Worm (Caenorhabditis elegans): ENCODE data around the gene znfx-1.

DNA sequence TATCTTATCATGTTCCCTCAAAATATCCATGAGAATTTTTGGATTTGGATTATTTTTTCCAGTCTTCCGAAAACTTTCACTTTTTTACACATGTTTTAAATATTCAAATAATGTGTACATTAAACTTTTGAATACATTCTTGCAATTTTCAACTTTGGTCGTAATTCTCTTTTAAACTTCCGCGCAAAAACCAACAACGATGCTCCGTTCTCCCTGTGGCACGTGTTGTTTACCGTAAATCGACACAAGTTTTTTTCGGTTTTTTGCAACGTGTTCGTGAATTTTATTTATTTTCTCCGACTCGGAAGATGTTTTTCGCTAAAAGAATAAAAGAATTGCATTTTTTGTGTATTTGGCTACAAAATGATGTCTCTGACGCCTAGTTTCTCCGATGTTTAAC, 29.3 kb downstream of the znfx-1 start:
- no peak for TF ChIP-seq tag-97 (GFP tag; IDR thresholded peaks at IDR 0.05)
- TF ChIP-seq mdl-1 (tag; optimal IDR thresholded peaks at IDR 0.05) = no peak

Measured in whole organism, L4 larva.